Worm (Caenorhabditis elegans) whole organism, young adult: ENCODE results near the gene clec-32.

ENCODE experiments used
- B0336.3 ChIP-seq: fragments of 200-800 bp; sonication (Bioruptor generic); IDR thresholded peaks from 2 replicates; pipeline ENCODE4 v1.3.6; 2022; ENCODE audit warnings: missing genetic modification characterization, missing compliant biosample characterization
- C17E4.6 ChIP-seq: fragments of 200-800 bp; sonication (Bioruptor generic); IDR thresholded peaks from 2 replicates; pipeline ENCODE4 v1.3.6; 2022; ENCODE audit warnings: missing genetic modification reagents, missing genetic modification characterization, missing compliant biosample characterization
- D2030.7 ChIP-seq: fragments of 200-800 bp; sonication (Bioruptor generic); IDR thresholded peaks from 2 replicates; pipeline ENCODE4 v1.3.6; 2022; ENCODE audit warnings: missing genetic modification reagents, missing genetic modification characterization, missing compliant biosample characterization
- F37B4.10 ChIP-seq: fragments of 200-800 bp; sonication (Bioruptor generic); IDR thresholded peaks from 2 replicates; pipeline ENCODE4 v1.3.6; 2022; ENCODE audit warnings: missing genetic modification characterization, missing compliant biosample characterization
- F39B2.1 ChIP-seq: fragments of 200-800 bp; sonication (Bioruptor generic); IDR thresholded peaks from 2 replicates; pipeline ENCODE4 v1.3.6; 2022; ENCODE audit warnings: missing genetic modification reagents, missing genetic modification characterization, missing compliant biosample characterization
- F55B11.4 ChIP-seq: sonication (generic microtip); optimal IDR thresholded peaks from 2 replicates; lab custom pipeline; 2016; ENCODE audit warnings: missing compliant biosample characterization, missing genetic modification characterization, borderline replicate concordance; ENCODE audit not compliant: insufficient read depth
- F57C9.4 ChIP-seq: sonication (generic microtip); optimal IDR thresholded peaks from 2 replicates; lab custom pipeline; 2017; ENCODE audit warnings: mild to moderate bottlenecking, missing genetic modification characterization, missing compliant biosample characterization
- T07F8.4 ChIP-seq: sonication (generic microtip); optimal IDR thresholded peaks from 2 replicates; lab custom pipeline; 2016; ENCODE audit warnings: mild to moderate bottlenecking, missing genetic modification characterization, moderate library complexity, missing compliant biosample characterization
- Y53F4B.3 ChIP-seq: fragments of 200-800 bp; sonication (Bioruptor generic); IDR thresholded peaks from 2 replicates; pipeline ENCODE4 v1.3.6; 2022; ENCODE audit warnings: missing genetic modification reagents, missing genetic modification characterization, missing compliant biosample characterization
- Y53G8AR.9 ChIP-seq: fragments of 200-800 bp; sonication (Bioruptor generic); conservative IDR thresholded peaks from 2 replicates; pipeline ENCODE4 v1.3.6; 2022; ENCODE audit warnings: missing genetic modification reagents, missing genetic modification characterization, missing compliant biosample characterization
- Y95B8A.8 ChIP-seq: fragments of 200-800 bp; sonication (Bioruptor generic); IDR thresholded peaks from 2 replicates; pipeline ENCODE4 v1.3.6; 2022; ENCODE audit warnings: missing genetic modification reagents, missing genetic modification characterization, missing compliant biosample characterization
- akir-1 ChIP-seq: fragments of 200-800 bp; sonication (Bioruptor generic); optimal IDR thresholded peaks from 2 replicates; lab custom pipeline; 2018; ENCODE audit warnings: mild to moderate bottlenecking, missing genetic modification characterization, moderate library complexity, missing compliant biosample characterization
- ama-1 ChIP-seq, 3 experiments: fragments of 150-350 bp in 1 of 3; sonication (generic microtip) in 2 of 3; optimal IDR thresholded peaks; 2 replicates each; lab custom pipeline; 2014 to 2018; ENCODE audit warnings: missing biosample characterization in 2 of 3, missing genetic modification characterization in 2 of 3, missing genetic modification reagents in 2 of 3
- cebp-1 ChIP-seq, 2 experiments: fragments of 200-800 bp in 1 of 2; sonication (Bioruptor generic) in 1 of 2; sonication (generic microtip) in 1 of 2; IDR thresholded peaks in 1 of 2; optimal IDR thresholded peaks in 1 of 2; 2 replicates each; pipeline versions ENCODE4 v1.3.6 to Lab custom; 2017 to 2022; ENCODE audit warnings: missing compliant biosample characterization in 2 of 2, missing genetic modification characterization in 2 of 2, mild to moderate bottlenecking in 1 of 2, missing genetic modification reagents in 1 of 2, moderate library complexity in 1 of 2
- cebp-2 ChIP-seq: fragments of 200-800 bp; sonication (Bioruptor generic); IDR thresholded peaks from 2 replicates; pipeline ENCODE4 v1.3.6; 2022; ENCODE audit warnings: missing genetic modification characterization, missing compliant biosample characterization
- ceh-58 ChIP-seq: fragments of 200-800 bp; sonication (Bioruptor generic); IDR thresholded peaks from 2 replicates; pipeline ENCODE4 v1.3.6; 2022; ENCODE audit warnings: missing genetic modification characterization, missing compliant biosample characterization
- chd-7 ChIP-seq: sonication (generic microtip); optimal IDR thresholded peaks from 2 replicates; lab custom pipeline; 2016; ENCODE audit warnings: mild to moderate bottlenecking, missing genetic modification characterization, moderate library complexity, missing compliant biosample characterization
- fkh-3 ChIP-seq: sonication (generic microtip); optimal IDR thresholded peaks from 2 replicates; lab custom pipeline; 2016; ENCODE audit warnings: mild to moderate bottlenecking, missing genetic modification characterization, missing compliant biosample characterization
- him-1 ChIP-seq: sonication (generic microtip); optimal IDR thresholded peaks from 2 replicates; lab custom pipeline; 2016; ENCODE audit warnings: missing genotype, missing genetic modification reagents, missing genetic modification characterization, missing compliant biosample characterization
- hmg-1.2 ChIP-seq: fragments of 200-800 bp; sonication (Bioruptor generic); IDR thresholded peaks from 2 replicates; pipeline ENCODE4 v1.3.6; 2022; ENCODE audit warnings: missing genetic modification reagents, missing genetic modification characterization, missing compliant biosample characterization
- hmg-20 ChIP-seq: fragments of 200-800 bp; sonication (Bioruptor generic); IDR thresholded peaks from 2 replicates; pipeline ENCODE4 v1.3.6; 2022; ENCODE audit warnings: missing genetic modification reagents, missing genetic modification characterization, missing compliant biosample characterization
- hrde-1 ChIP-seq: sonication (generic microtip); optimal IDR thresholded peaks from 2 replicates; lab custom pipeline; 2016; ENCODE audit warnings: missing genetic modification characterization, mild to moderate bottlenecking, missing compliant biosample characterization, moderate library complexity, missing genotype, missing genetic modification reagents, borderline replicate concordance
- lag-1 ChIP-seq: fragments of 200-800 bp; sonication (Bioruptor generic); IDR thresholded peaks from 2 replicates; pipeline ENCODE4 v1.3.6; 2022; ENCODE audit warnings: missing genetic modification reagents, missing genetic modification characterization, missing compliant biosample characterization
- lin-26 ChIP-seq: fragments of 200-800 bp; sonication (Bioruptor generic); IDR thresholded peaks from 2 replicates; pipeline ENCODE4 v1.3.6; 2022; ENCODE audit warnings: missing genetic modification reagents, missing genetic modification characterization, missing compliant biosample characterization
- lsy-27 ChIP-seq: sonication (generic microtip); optimal IDR thresholded peaks from 2 replicates; lab custom pipeline; 2017; ENCODE audit warnings: missing genetic modification characterization, mild to moderate bottlenecking, missing compliant biosample characterization, antibody characterized with exemption, missing genotype, borderline replicate concordance; ENCODE audit not compliant: insufficient read depth
- madf-3 ChIP-seq: fragments of 200-800 bp; sonication (Bioruptor generic); IDR thresholded peaks from 2 replicates; pipeline ENCODE4 v1.3.6; 2022; ENCODE audit warnings: missing genetic modification reagents, missing genetic modification characterization, missing compliant biosample characterization
- madf-6 ChIP-seq: fragments of 200-800 bp; sonication (Bioruptor generic); IDR thresholded peaks from 2 replicates; pipeline ENCODE4 v1.3.6; 2022; ENCODE audit warnings: missing genetic modification reagents, missing genetic modification characterization, missing compliant biosample characterization
- madf-8 ChIP-seq: fragments of 200-800 bp; sonication (Bioruptor generic); conservative IDR thresholded peaks from 2 replicates; pipeline ENCODE4 v1.3.6; 2022; ENCODE audit warnings: missing genetic modification reagents, missing genetic modification characterization, missing compliant biosample characterization
- mcd-1 ChIP-seq: fragments of 200-800 bp; sonication (Bioruptor generic); IDR thresholded peaks from 2 replicates; pipeline ENCODE4 v1.3.6; 2022; ENCODE audit warnings: missing genetic modification reagents, missing genetic modification characterization, missing compliant biosample characterization
- mel-28 ChIP-seq: sonication (generic microtip); optimal IDR thresholded peaks from 2 replicates; lab custom pipeline; 2016; ENCODE audit warnings: borderline replicate concordance, mild to moderate bottlenecking, missing genetic modification characterization, missing compliant biosample characterization
- mxl-1 ChIP-seq: sonication (generic microtip); optimal IDR thresholded peaks from 2 replicates; lab custom pipeline; 2016; ENCODE audit warnings: missing genetic modification characterization, missing compliant biosample characterization
- nfya-1 ChIP-seq: sonication (generic microtip); optimal IDR thresholded peaks from 2 replicates; lab custom pipeline; 2017; ENCODE audit warnings: antibody characterized with exemption, missing compliant biosample characterization, missing genetic modification characterization, borderline replicate concordance; ENCODE audit not compliant: insufficient read depth
- nfya-2 ChIP-seq: fragments of 200-800 bp; sonication (Bioruptor generic); IDR thresholded peaks from 2 replicates; pipeline ENCODE4 v1.3.6; 2022; ENCODE audit warnings: missing genetic modification reagents, missing genetic modification characterization, missing compliant biosample characterization
- nfyb-1 ChIP-seq: fragments of 200-800 bp; sonication (Bioruptor generic); IDR thresholded peaks from 2 replicates; pipeline ENCODE4 v1.3.6; 2022; ENCODE audit warnings: missing genetic modification reagents, missing genetic modification characterization, missing compliant biosample characterization
- nhr-27 ChIP-seq: fragments of 200-800 bp; sonication (Bioruptor generic); optimal IDR thresholded peaks from 2 replicates; lab custom pipeline; 2018; ENCODE audit warnings: mild to moderate bottlenecking, missing genetic modification characterization, moderate library complexity, missing compliant biosample characterization
- nhr-80 ChIP-seq: sonication (generic microtip); optimal IDR thresholded peaks from 2 replicates; lab custom pipeline; 2016; ENCODE audit warnings: missing genetic modification characterization, missing compliant biosample characterization
- pbrm-1 ChIP-seq: fragments of 200-800 bp; sonication (Bioruptor generic); IDR thresholded peaks from 2 replicates; pipeline ENCODE4 v1.3.6; 2022; ENCODE audit warnings: missing genetic modification reagents, missing genetic modification characterization, missing compliant biosample characterization
- snpc-1.3 ChIP-seq: sonication (generic microtip); optimal IDR thresholded peaks from 2 replicates; lab custom pipeline; 2017; ENCODE audit warnings: missing genetic modification characterization, mild to moderate bottlenecking, missing compliant biosample characterization, antibody characterized with exemption, moderate library complexity, missing genotype, missing genetic modification reagents; ENCODE audit not compliant: insufficient read depth
- snpc-4 ChIP-seq, 5 experiments: fragments of 150-350 bp in 1 of 5; sonication (generic microtip) in 4 of 5; optimal IDR thresholded peaks; 2 replicates each; lab custom pipeline; 2014 to 2018; ENCODE audit warnings: missing genetic modification characterization in 5 of 5, missing biosample characterization in 3 of 5, antibody characterized with exemption in 2 of 5, mild to moderate bottlenecking in 2 of 5, missing compliant biosample characterization in 2 of 5, missing genotype in 2 of 5, moderate library complexity in 2 of 5, missing genetic modification reagents in 1 of 5
- sptf-2 ChIP-seq: fragments of 200-800 bp; sonication (Bioruptor generic); optimal IDR thresholded peaks from 2 replicates; lab custom pipeline; 2018; ENCODE audit warnings: mild to moderate bottlenecking, missing genetic modification characterization, missing compliant biosample characterization
- ztf-28 ChIP-seq: fragments of 200-800 bp; sonication (Bioruptor generic); IDR thresholded peaks from 2 replicates; pipeline ENCODE4 v1.3.6; 2022; ENCODE audit warnings: missing genetic modification reagents, missing genetic modification characterization, missing compliant biosample characterization
- ztf-3 ChIP-seq: fragments of 200-800 bp; sonication (Bioruptor generic); optimal IDR thresholded peaks from 2 replicates; lab custom pipeline; 2018; ENCODE audit warnings: mild to moderate bottlenecking, missing genetic modification characterization, missing compliant biosample characterization

The clec-32 gene

ce11 chrV:16816707-16817106, 44.9 kb downstream of the clec-32 start (continued):
- TF ChIP-seq mel-28 (tag; lab: Kevin White, UChicago): no peak
- no peak for TF ChIP-seq hmg-1.2 (GFP tag; lab: Robert Waterston, UW)
- no peak for TF ChIP-seq nfya-2 (GFP tag; lab: Robert Waterston, UW)
- TF ChIP-seq snpc-4 (GFP tag; optimal IDR thresholded peaks at IDR 0.05; lab: Kevin White, UChicago): no peak
- TF ChIP-seq snpc-4 (tag; optimal IDR thresholded peaks at IDR 0.05; lab: Kevin White, UChicago): peak in 1 of 4 experiments; percentile 18
- TF ChIP-seq ztf-28: no peak
- no peak for TF ChIP-seq fkh-3 (tag; lab: Kevin White, UChicago)
- no peak for TF ChIP-seq nfyb-1

ce11 chrV:16815261-16815660, 46.4 kb downstream of the clec-32 start, which contains the start of gene T20B3.1:
Gene T20B3.1 (plus strand): TSS chrV:16815561.
- no peak for TF ChIP-seq lin-26 (GFP tag; lab: Robert Waterston, UW)
- TF ChIP-seq F37B4.10: no peak
- TF ChIP-seq nfyb-1: no peak
- TF ChIP-seq madf-6: no peak
- no peak for TF ChIP-seq sptf-2 (GFP tag; lab: Kevin White, UChicago)
- TF ChIP-seq snpc-1.3 (tag; lab: Kevin White, UChicago): no peak
- TF ChIP-seq nfya-1: no peak
- TF ChIP-seq snpc-4 (GFP tag; optimal IDR thresholded peaks at IDR 0.05; lab: Kevin White, UChicago): no peak
- TF ChIP-seq snpc-4 (tag; optimal IDR thresholded peaks at IDR 0.05; lab: Kevin White, UChicago): no peak
- TF ChIP-seq mxl-1: no peak
- TF ChIP-seq him-1 (tag; lab: Kevin White, UChicago): no peak
- TF ChIP-seq ztf-28: no peak
- TF ChIP-seq C17E4.6 (GFP tag; lab: Robert Waterston, UW): no peak
- TF ChIP-seq T07F8.4 (tag; lab: Kevin White, UChicago): no peak
- TF ChIP-seq nhr-80 (tag; lab: Kevin White, UChicago): no peak
- no peak for TF ChIP-seq akir-1
- no peak for TF ChIP-seq F55B11.4 (tag; lab: Kevin White, UChicago)
- no peak for TF ChIP-seq cebp-2
- no peak for TF ChIP-seq lsy-27 (tag; lab: Kevin White, UChicago)
- no peak for TF ChIP-seq D2030.7

- peak; percentile 41; the same call in 1 of the 2 replicates for TF ChIP-seq B0336.3 (GFP tag; lab: Robert Waterston, UW)
- peak; percentile 6; the same call in 1 of the 2 replicates for TF ChIP-seq madf-6
- 0 out of 2 replicates have a peak, but pooled peaks have one; percentile 17 for TF ChIP-seq mcd-1 (GFP tag; lab: Robert Waterston, UW)
- no peak for TF ChIP-seq Y53G8AR.9 (GFP tag; lab: Robert Waterston, UW)
- no peak for TF ChIP-seq Y53F4B.3 (GFP tag; lab: Robert Waterston, UW)
- no peak for TF ChIP-seq hmg-20
- no peak for TF ChIP-seq chd-7 (tag; lab: Kevin White, UChicago)
- TF ChIP-seq ztf-28: no peak
- no peak for TF ChIP-seq lag-1 (GFP tag; lab: Robert Waterston, UW)
- no peak for TF ChIP-seq ama-1 (optimal IDR thresholded peaks at IDR 0.05; lab: Kevin White, UChicago)
- TF ChIP-seq ama-1 (GFP tag; optimal IDR thresholded peaks at IDR 0.05; lab: Kevin White, UChicago): peak in 1 of 2 experiments; percentile 40
- TF ChIP-seq madf-3 (GFP tag; lab: Robert Waterston, UW): no peak
- no peak for TF ChIP-seq ztf-3 (GFP tag; lab: Kevin White, UChicago)
- TF ChIP-seq Y95B8A.8 (GFP tag; lab: Robert Waterston, UW): 0 out of 2 replicates have a peak, but pooled peaks have one; percentile 34
- TF ChIP-seq madf-8 (GFP tag; lab: Robert Waterston, UW): no peak
- no peak for TF ChIP-seq snpc-4 (GFP tag; optimal IDR thresholded peaks at IDR 0.05; lab: Kevin White, UChicago)
- no peak for TF ChIP-seq snpc-4 (tag; optimal IDR thresholded peaks at IDR 0.05; lab: Kevin White, UChicago)
- no peak for TF ChIP-seq cebp-1 (GFP tag; IDR thresholded peaks at IDR 0.05; lab: Robert Waterston, UW)
- peak; percentile 22 for TF ChIP-seq cebp-1 (tag; optimal IDR thresholded peaks at IDR 0.05; lab: Kevin White, UChicago)
- no peak for TF ChIP-seq F57C9.4 (tag; lab: Kevin White, UChicago)
- peak; percentile 90 for TF ChIP-seq hmg-1.2 (GFP tag; lab: Robert Waterston, UW)
- no peak for TF ChIP-seq ceh-58 (GFP tag; lab: Robert Waterston, UW)
- no peak for TF ChIP-seq pbrm-1
- TF ChIP-seq sptf-2 (GFP tag; lab: Kevin White, UChicago): no peak
- no peak for TF ChIP-seq nhr-27 (tag; lab: Kevin White, UChicago)
- TF ChIP-seq hrde-1 (tag; lab: Kevin White, UChicago): peak; percentile 18
- TF ChIP-seq F39B2.1 (GFP tag; lab: Robert Waterston, UW): no peak
These were observed 46.9 kb downstream of the clec-32 start for ce11 chrV:16814541-16815207.
